Worm (Caenorhabditis elegans) whole organism, L2 larva: ENCODE results near the gene Y67D8C.22.

ENCODE experiments used
- ZK546.5 ChIP-seq: sonication (generic microtip); optimal IDR thresholded peaks from 2 replicates; lab custom pipeline; 2017; ENCODE audit warnings: missing biosample characterization, missing genetic modification characterization
- aly-2 ChIP-seq: fragments of 150-350 bp; optimal IDR thresholded peaks from 2 replicates; lab custom pipeline; 2014; ENCODE audit warnings: missing biosample characterization, missing genetic modification characterization
- elt-3 ChIP-seq: sonication (generic microtip); optimal IDR thresholded peaks from 2 replicates; lab custom pipeline; 2017; ENCODE audit warnings: missing biosample characterization, missing genetic modification characterization
- lin-39 ChIP-seq: fragments of 150-350 bp; optimal IDR thresholded peaks from 2 replicates; lab custom pipeline; 2014; ENCODE audit warnings: missing biosample characterization, missing genetic modification reagents, missing genetic modification characterization
- lsy-2 ChIP-seq, 2 experiments: fragments of 150-350 bp in 1 of 2; sonication (generic microtip) in 1 of 2; optimal IDR thresholded peaks; 2 replicates each; lab custom pipeline; 2014 to 2017; ENCODE audit warnings: missing biosample characterization in 2 of 2, missing genetic modification characterization in 2 of 2
- mab-5 ChIP-seq: fragments of 150-350 bp; optimal IDR thresholded peaks from 2 replicates; lab custom pipeline; 2014; ENCODE audit warnings: missing biosample characterization, missing genetic modification characterization
- mdl-1 ChIP-seq, 2 experiments: fragments of 150-350 bp in 1 of 2; sonication (generic microtip) in 1 of 2; optimal IDR thresholded peaks; 2 replicates each; lab custom pipeline; 2017; ENCODE audit warnings: missing biosample characterization in 2 of 2, missing genetic modification characterization in 2 of 2
- nhr-11 ChIP-seq: fragments of 150-350 bp; optimal IDR thresholded peaks from 2 replicates; lab custom pipeline; 2014; ENCODE audit warnings: missing biosample characterization, missing genetic modification characterization
- snpc-4 ChIP-seq: fragments of 150-350 bp; optimal IDR thresholded peaks from 2 replicates; lab custom pipeline; 2014; ENCODE audit warnings: missing biosample characterization, missing genetic modification characterization
- unc-62 ChIP-seq: fragments of 150-350 bp; optimal IDR thresholded peaks from 2 replicates; lab custom pipeline; 2014; ENCODE audit warnings: missing biosample characterization, missing genetic modification reagents, missing genetic modification characterization
- zag-1 ChIP-seq: fragments of 150-350 bp; optimal IDR thresholded peaks from 2 replicates; lab custom pipeline; 2014; ENCODE audit warnings: missing biosample characterization, missing genetic modification characterization
- ztf-11 ChIP-seq: sonication (generic microtip); optimal IDR thresholded peaks from 2 replicates; lab custom pipeline; 2017; ENCODE audit warnings: missing biosample characterization, missing genetic modification characterization

DNA sequence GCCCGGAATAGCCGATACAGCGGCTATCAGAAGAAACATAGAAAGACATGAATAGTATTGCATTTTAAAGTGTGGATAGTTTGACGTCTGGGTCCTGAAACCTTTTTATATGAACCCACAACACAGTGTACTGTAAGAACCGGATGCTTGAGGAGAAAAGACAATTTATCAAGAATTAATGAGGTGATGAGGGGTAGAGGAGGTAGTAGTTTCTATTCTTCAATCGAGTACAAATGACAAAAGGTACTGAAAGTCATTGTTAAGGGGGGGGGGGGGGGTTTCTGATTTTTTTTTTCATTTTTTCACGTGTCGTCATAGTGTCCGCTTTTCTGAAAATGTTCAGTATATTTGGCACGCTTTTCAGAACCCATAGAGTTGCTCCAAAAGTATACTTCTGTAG, 9.3 kb downstream of the Y67D8C.22 start, which contains the start of gene Y67D8C.7:
- TF ChIP-seq zag-1 (tag; lab: Kevin White, UChicago) (no peak), lin-39 (tag; lab: Kevin White, UChicago) (no peak), nhr-11 (tag; lab: Kevin White, UChicago) (no peak), mdl-1 (tag; optimal IDR thresholded peaks at IDR 0.05; lab: Kevin White, UChicago) (no peak), ZK546.5 (no peak), aly-2 (no peak), ztf-11 (tag; lab: Kevin White, UChicago) (no peak), lsy-2 (tag; optimal IDR thresholded peaks at IDR 0.05; lab: Kevin White, UChicago) (no peak), elt-3 (no peak), mab-5 (tag; lab: Kevin White, UChicago) (no peak), unc-62 (GFP tag; lab: Kevin White, UChicago) (no peak), snpc-4 (tag; lab: Kevin White, UChicago) (no peak)
